Worm (Caenorhabditis elegans) whole organism, L4/young adult: Measurements from ENCODE around the gene cthd-1.

ENCODE experiments used
- W03F9.2 ChIP-seq: fragments of 150-350 bp; optimal IDR thresholded peaks from 2 replicates; lab custom pipeline; 2014; ENCODE audit warnings: missing biosample characterization, missing genetic modification characterization
- dao-5 ChIP-seq: sonication (generic microtip); optimal IDR thresholded peaks from 2 replicates; lab custom pipeline; 2016; ENCODE audit warnings: missing genotype, missing genetic modification characterization, moderate library complexity, missing compliant biosample characterization

DNA sequence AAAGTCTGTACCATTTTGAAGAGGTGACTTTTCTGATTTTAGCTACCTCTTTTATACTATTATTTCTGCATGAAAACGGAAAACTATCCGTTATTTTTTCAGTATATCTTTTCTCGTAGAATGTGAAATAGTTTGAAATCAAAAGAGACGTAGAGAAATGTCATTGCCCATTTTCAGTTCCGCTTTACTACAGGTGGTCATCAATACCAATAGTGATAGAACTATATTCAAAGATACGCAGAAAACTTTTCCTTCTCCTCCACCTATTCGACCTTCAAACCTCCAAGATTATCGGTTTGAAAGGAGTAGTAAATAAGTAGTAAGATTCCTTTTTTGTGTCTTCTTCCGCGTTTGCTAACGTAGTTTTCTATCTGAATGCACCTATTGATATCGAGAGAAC is 44.8 kb upstream of the cthd-1 start, which contains the start of gene col-147:
- TF ChIP-seq W03F9.2 (tag; lab: Kevin White, UChicago), result no peak
- no peak for TF ChIP-seq dao-5 (tag; lab: Kevin White, UChicago)
